Fruit fly (Drosophila melanogaster): Measurements from ENCODE around the gene RpS3.

dm6 chr3R:23373403-23373802, 14.8 kb downstream of the RpS3 start, which contains the start of gene CG42828:
- TF ChIP-seq lola (GFP tag; optimal IDR thresholded peaks at IDR 0.05): no peak
- no peak for TF ChIP-seq Dfd (GFP tag; optimal IDR thresholded peaks at IDR 0.05)
- TF ChIP-seq pan (optimal IDR thresholded peaks at IDR 0.05): no peak
- TF ChIP-seq dmrt93B (GFP tag; optimal IDR thresholded peaks at IDR 0.05): no peak
- TF ChIP-seq Hr78 (GFP tag; optimal IDR thresholded peaks at IDR 0.05): no peak
- TF ChIP-seq dsf (GFP tag; optimal IDR thresholded peaks at IDR 0.05; ENCODE audit: borderline replicate concordance): no peak
- TF ChIP-seq usp (GFP tag; optimal IDR thresholded peaks at IDR 0.05): no peak
- no peak for TF ChIP-seq sage (GFP tag; optimal IDR thresholded peaks at IDR 0.05)
- no peak for TF ChIP-seq Hr83 (GFP tag; optimal IDR thresholded peaks at IDR 0.05; ENCODE audit: poor library complexity, severe bottlenecking)
- no peak for TF ChIP-seq psq (GFP tag; optimal IDR thresholded peaks at IDR 0.05)

All from whole organism, wandering third instar larva.